Fruit fly (Drosophila melanogaster): ENCODE data around the gene CG11885.

- no peak for TF ChIP-seq lola (GFP tag; optimal IDR thresholded peaks at IDR 0.05)
- TF ChIP-seq Myc (optimal IDR thresholded peaks at IDR 0.05): no peak
- TF ChIP-seq dmrt93B (GFP tag; optimal IDR thresholded peaks at IDR 0.05): no peak
- TF ChIP-seq OdsH (GFP tag; optimal IDR thresholded peaks at IDR 0.05): no peak
- TF ChIP-seq usp (GFP tag; optimal IDR thresholded peaks at IDR 0.05): no peak
- peak; percentile 47 to 60 for TF ChIP-seq dl (GFP tag; optimal IDR thresholded peaks at IDR 0.05; ENCODE audit: insufficient read depth in 1 of 2, partially characterized antibody in 2 of 2)
These were observed 43.4 kb downstream of the CG11885 start, which contains the start of gene al for dm6 chr2L:377780-378222.

Data from whole organism, wandering third instar larva.